Worm (Caenorhabditis elegans) whole organism, L1 larva: Measurements from ENCODE around the gene Y43F8B.22.

ENCODE experiments used
- C04F5.9 ChIP-seq: sonication (generic microtip); optimal IDR thresholded peaks from 2 replicates; lab custom pipeline; 2016; ENCODE audit warnings: missing genetic modification characterization, missing compliant biosample characterization
- C16A3.4 ChIP-seq: fragments of 150-350 bp; optimal IDR thresholded peaks from 2 replicates; lab custom pipeline; 2014; ENCODE audit warnings: missing biosample characterization, missing genetic modification characterization
- C34B4.2 ChIP-seq: sonication (generic microtip); optimal IDR thresholded peaks from 2 replicates; lab custom pipeline; 2017; ENCODE audit warnings: mild to moderate bottlenecking, missing genetic modification characterization, missing compliant biosample characterization
- Y116A8C.19 ChIP-seq: sonication (generic microtip); optimal IDR thresholded peaks from 2 replicates; lab custom pipeline; 2016; ENCODE audit warnings: missing compliant biosample characterization, missing genetic modification characterization, borderline replicate concordance
- aha-1 ChIP-seq: fragments of 150-350 bp; optimal IDR thresholded peaks from 2 replicates; lab custom pipeline; 2014; ENCODE audit warnings: missing biosample characterization, missing genetic modification characterization
- aly-2 ChIP-seq: fragments of 150-350 bp; optimal IDR thresholded peaks from 2 replicates; lab custom pipeline; 2014; ENCODE audit warnings: missing biosample characterization, missing genetic modification characterization
- ama-1 ChIP-seq: fragments of 150-350 bp; optimal IDR thresholded peaks from 2 replicates; lab custom pipeline; 2014
- blmp-1 ChIP-seq: fragments of 150-350 bp; optimal IDR thresholded peaks from 2 replicates; lab custom pipeline; 2014; ENCODE audit warnings: missing biosample characterization, missing genetic modification characterization
- ceh-90 ChIP-seq: sonication (generic microtip); optimal IDR thresholded peaks from 2 replicates; lab custom pipeline; 2016; ENCODE audit warnings: missing genetic modification characterization, missing compliant biosample characterization
- ces-1 ChIP-seq: fragments of 150-350 bp; optimal IDR thresholded peaks from 2 replicates; lab custom pipeline; 2014; ENCODE audit warnings: missing biosample characterization, missing genetic modification reagents, missing genetic modification characterization
- dpl-1 ChIP-seq, 3 experiments: fragments of 150-350 bp in 2 of 3; sonication (generic microtip) in 1 of 3; optimal IDR thresholded peaks; 2 replicates each; lab custom pipeline; 2014 to 2017; ENCODE audit warnings: missing biosample characterization in 3 of 3, missing genetic modification characterization in 3 of 3, missing genetic modification reagents in 3 of 3
- dsc-1 ChIP-seq: sonication (generic microtip); optimal IDR thresholded peaks from 2 replicates; lab custom pipeline; 2016; ENCODE audit warnings: mild to moderate bottlenecking, missing genetic modification characterization, missing compliant biosample characterization
- efl-1 ChIP-seq, 4 experiments: fragments of 150-350 bp; optimal IDR thresholded peaks in 3 of 4; peaks in 1 of 4; 1 replicate in 1 of 4; 2 replicates in 3 of 4; lab custom pipeline; 2014; ENCODE audit warnings: missing biosample characterization in 2 of 4, missing genetic modification characterization in 2 of 4, missing genetic modification reagents in 2 of 4
- efl-3 ChIP-seq: fragments of 200-800 bp; sonication (Bioruptor generic); optimal IDR thresholded peaks from 2 replicates; lab custom pipeline; 2018; ENCODE audit warnings: mild to moderate bottlenecking, missing genetic modification characterization, missing compliant biosample characterization
- elt-2 ChIP-seq: sonication (generic microtip); optimal IDR thresholded peaks from 2 replicates; lab custom pipeline; 2016; ENCODE audit warnings: missing genetic modification characterization, mild to moderate bottlenecking, inconsistent platforms, missing compliant biosample characterization, missing genetic modification reagents
- elt-3 ChIP-seq, 6 experiments: fragments of 150-350 bp in 1 of 6; sonication (generic microtip); optimal IDR thresholded peaks; 2 replicates each; lab custom pipeline; 2017 to 2018; ENCODE audit warnings: missing biosample characterization in 6 of 6, missing genetic modification characterization in 6 of 6, inconsistent platforms in 1 of 6
- ets-5 ChIP-seq: fragments of 200-800 bp; sonication (Bioruptor generic); IDR thresholded peaks from 2 replicates; pipeline ENCODE4 v1.3.6; 2022; ENCODE audit warnings: missing genetic modification characterization, missing compliant biosample characterization
- fkh-8 ChIP-seq: sonication (generic microtip); optimal IDR thresholded peaks from 2 replicates; lab custom pipeline; 2016; ENCODE audit warnings: mild to moderate bottlenecking, missing genetic modification characterization, missing compliant biosample characterization
- fos-1 ChIP-seq: fragments of 150-350 bp; optimal IDR thresholded peaks from 2 replicates; lab custom pipeline; 2014; ENCODE audit warnings: missing biosample characterization, missing genetic modification characterization
- hlh-17 ChIP-seq: fragments of 200-800 bp; sonication (Bioruptor generic); optimal IDR thresholded peaks from 2 replicates; lab custom pipeline; 2018; ENCODE audit warnings: missing genetic modification characterization, mild to moderate bottlenecking, missing compliant biosample characterization, moderate library complexity, borderline replicate concordance
- hpl-2 ChIP-seq: fragments of 150-350 bp; optimal IDR thresholded peaks from 2 replicates; lab custom pipeline; 2014; ENCODE audit warnings: missing biosample characterization, missing genetic modification reagents, missing genetic modification characterization
- isw-1 ChIP-seq: fragments of 200-800 bp; sonication (Bioruptor generic); IDR thresholded peaks from 2 replicates; pipeline ENCODE4 v1.3.6; 2022; ENCODE audit warnings: missing genetic modification characterization, missing compliant biosample characterization
- lin-13 ChIP-seq: fragments of 150-350 bp; optimal IDR thresholded peaks from 2 replicates; lab custom pipeline; 2014; ENCODE audit warnings: missing biosample characterization, missing genetic modification reagents, missing genetic modification characterization
- lin-14 ChIP-seq: fragments of 200-800 bp; sonication (Bioruptor generic); optimal IDR thresholded peaks from 2 replicates; lab custom pipeline; 2018; ENCODE audit warnings: mild to moderate bottlenecking, missing genetic modification characterization, moderate library complexity, missing compliant biosample characterization
- lin-15B ChIP-seq: fragments of 150-350 bp; sonication (generic microtip); optimal IDR thresholded peaks from 3 replicates; lab custom pipeline; 2014; ENCODE audit warnings: missing biosample characterization, missing genetic modification characterization
- lin-35 ChIP-seq, 2 experiments: fragments of 150-350 bp; optimal IDR thresholded peaks; 2 replicates each; lab custom pipeline; 2014; ENCODE audit warnings: missing biosample characterization in 2 of 2, missing genetic modification characterization in 2 of 2, missing genetic modification reagents in 2 of 2
- lsy-2 ChIP-seq, 2 experiments: fragments of 150-350 bp; optimal IDR thresholded peaks; 2 replicates each; lab custom pipeline; 2014; ENCODE audit warnings: missing biosample characterization in 2 of 2, missing genetic modification characterization in 2 of 2
- mdl-1 ChIP-seq, 2 experiments: fragments of 150-350 bp; optimal IDR thresholded peaks; 2 replicates each; lab custom pipeline; 2014 to 2017; ENCODE audit warnings: missing biosample characterization in 2 of 2, missing genetic modification characterization in 2 of 2, inconsistent platforms in 1 of 2
- nhr-11 ChIP-seq: fragments of 150-350 bp; optimal IDR thresholded peaks from 2 replicates; lab custom pipeline; 2014; ENCODE audit warnings: missing biosample characterization, missing genetic modification characterization
- nhr-12 ChIP-seq: sonication (generic microtip); optimal IDR thresholded peaks from 2 replicates; lab custom pipeline; 2017; ENCODE audit warnings: missing biosample characterization, missing genetic modification characterization
- nhr-19 ChIP-seq: fragments of 200-800 bp; sonication (Bioruptor generic); conservative IDR thresholded peaks from 2 replicates; pipeline ENCODE4 v1.3.6; 2022; ENCODE audit warnings: missing genetic modification characterization, missing compliant biosample characterization
- nhr-20 ChIP-seq: sonication (generic microtip); optimal IDR thresholded peaks from 2 replicates; lab custom pipeline; 2016; ENCODE audit warnings: mild to moderate bottlenecking, missing genetic modification characterization, missing compliant biosample characterization
- nhr-237 ChIP-seq: fragments of 150-350 bp; optimal IDR thresholded peaks from 2 replicates; lab custom pipeline; 2014; ENCODE audit warnings: missing biosample characterization, missing genetic modification characterization
- nhr-28 ChIP-seq: fragments of 150-350 bp; optimal IDR thresholded peaks from 2 replicates; lab custom pipeline; 2014; ENCODE audit warnings: missing biosample characterization, missing genetic modification characterization
- nhr-47 ChIP-seq: sonication (generic microtip); optimal IDR thresholded peaks from 2 replicates; lab custom pipeline; 2016; ENCODE audit warnings: mild to moderate bottlenecking, missing genetic modification characterization, moderate library complexity, missing compliant biosample characterization
- nhr-71 ChIP-seq: sonication (generic microtip); optimal IDR thresholded peaks from 2 replicates; lab custom pipeline; 2016; ENCODE audit warnings: mild to moderate bottlenecking, missing genetic modification characterization, moderate library complexity, missing compliant biosample characterization
- nhr-85 ChIP-seq: sonication (generic microtip); peaks from one replicate; lab custom pipeline; 2016; ENCODE audit warnings: missing genetic modification characterization, inconsistent platforms, missing compliant biosample characterization
- pag-3 ChIP-seq: sonication (generic microtip); optimal IDR thresholded peaks from 2 replicates; lab custom pipeline; 2017; ENCODE audit warnings: missing genetic modification characterization, mild to moderate bottlenecking, missing compliant biosample characterization, antibody characterized with exemption, borderline replicate concordance; ENCODE audit not compliant: insufficient read depth
- pax-3 ChIP-seq: fragments of 200-800 bp; sonication (Bioruptor generic); optimal IDR thresholded peaks from 2 replicates; lab custom pipeline; 2018; ENCODE audit warnings: mild to moderate bottlenecking, missing genetic modification characterization, moderate library complexity, missing compliant biosample characterization
- pqm-1 ChIP-seq: sonication (generic microtip); optimal IDR thresholded peaks from 3 replicates; lab custom pipeline; 2017; ENCODE audit warnings: missing biosample characterization, missing genetic modification characterization
- snpc-4 ChIP-seq: fragments of 150-350 bp; optimal IDR thresholded peaks from 2 replicates; lab custom pipeline; 2014; ENCODE audit warnings: missing biosample characterization, missing genetic modification characterization
- sptf-1 ChIP-seq: fragments of 150-350 bp; optimal IDR thresholded peaks from 2 replicates; lab custom pipeline; 2014; ENCODE audit warnings: missing biosample characterization, missing genetic modification characterization
- sup-37 ChIP-seq: fragments of 200-800 bp; sonication (Bioruptor generic); optimal IDR thresholded peaks from 2 replicates; lab custom pipeline; 2018; ENCODE audit warnings: mild to moderate bottlenecking, missing genetic modification characterization, missing compliant biosample characterization
- tbx-2 ChIP-seq: sonication (generic microtip); optimal IDR thresholded peaks from 2 replicates; lab custom pipeline; 2016; ENCODE audit warnings: missing genetic modification characterization, missing compliant biosample characterization
- unc-130 ChIP-seq: fragments of 150-350 bp; optimal IDR thresholded peaks from 2 replicates; lab custom pipeline; 2017; ENCODE audit warnings: missing biosample characterization, missing genetic modification characterization, inconsistent platforms
- unc-30 ChIP-seq: sonication (generic microtip); optimal IDR thresholded peaks from 2 replicates; lab custom pipeline; 2017; ENCODE audit warnings: missing biosample characterization, missing genetic modification characterization
- xbp-1 ChIP-seq: sonication (generic microtip); optimal IDR thresholded peaks from 2 replicates; lab custom pipeline; 2016; ENCODE audit warnings: missing genetic modification characterization, missing compliant biosample characterization
- zag-1 ChIP-seq: fragments of 150-350 bp; optimal IDR thresholded peaks from 2 replicates; lab custom pipeline; 2014; ENCODE audit warnings: missing biosample characterization, missing genetic modification characterization
- zip-4 ChIP-seq: fragments of 200-800 bp; sonication (Bioruptor generic); optimal IDR thresholded peaks from 2 replicates; lab custom pipeline; 2018; ENCODE audit warnings: mild to moderate bottlenecking, missing genetic modification characterization, moderate library complexity, missing compliant biosample characterization

Y43F8B.22 gene

DNA sequence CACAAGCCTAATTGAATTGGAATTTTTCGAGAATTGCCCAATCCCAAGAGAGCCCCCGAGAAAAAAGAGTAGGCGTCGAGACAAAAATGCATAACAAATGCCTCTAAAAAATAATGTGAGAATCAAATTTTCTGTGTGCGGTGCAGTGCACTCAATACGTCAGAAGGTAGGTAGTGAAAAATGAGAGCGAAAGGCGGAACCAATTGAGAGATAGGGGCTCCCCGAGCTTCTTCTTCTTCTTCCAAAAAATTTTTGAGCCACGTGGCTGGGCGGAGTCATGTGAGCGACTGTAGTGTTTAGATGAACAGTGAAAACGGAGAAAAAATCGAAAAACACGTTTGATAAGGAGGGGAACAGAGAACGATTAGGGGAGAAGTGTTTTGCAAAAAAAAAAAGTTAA is 41.9 kb downstream of the Y43F8B.22 start:
- TF ChIP-seq nhr-19 (GFP tag; lab: Robert Waterston, UW) (peak; percentile 39), ceh-90 (tag; lab: Kevin White, UChicago) (no peak), zip-4 (GFP tag; lab: Kevin White, UChicago) (no peak), dpl-1 (GFP tag; optimal IDR thresholded peaks at IDR 0.05; lab: Kevin White, UChicago) (no peak), blmp-1 (peak; percentile 54), zag-1 (no peak), Y116A8C.19 (tag; lab: Kevin White, UChicago) (no peak), pag-3 (tag; lab: Kevin White, UChicago) (no peak), mdl-1 (tag; optimal IDR thresholded peaks at IDR 0.05; lab: Kevin White, UChicago) (peak in 1 of 2 experiments; percentile 76), lin-35 (GFP tag; optimal IDR thresholded peaks at IDR 0.05; lab: Kevin White, UChicago) (peak in 1 of 2 experiments; percentile 5), nhr-71 (peak; percentile 59), xbp-1 (tag; lab: Kevin White, UChicago) (no peak), nhr-11 (no peak), ama-1 (lab: Kevin White, UChicago) (no peak), lin-13 (no peak), nhr-20 (peak; percentile 23), C04F5.9 (tag; lab: Kevin White, UChicago) (no peak), isw-1 (GFP tag; lab: Robert Waterston, UW) (no peak), lsy-2 (tag; optimal IDR thresholded peaks at IDR 0.05; lab: Kevin White, UChicago) (no peak), fkh-8 (tag; lab: Kevin White, UChicago) (peak; percentile 43), sup-37 (GFP tag; lab: Kevin White, UChicago) (no peak), hpl-2 (GFP tag; lab: Kevin White, UChicago) (no peak), lin-14 (GFP tag; lab: Kevin White, UChicago) (peak; percentile 67), elt-3 (tag; optimal IDR thresholded peaks at IDR 0.05; lab: Kevin White, UChicago) (no peak), efl-1 (optimal IDR thresholded peaks at IDR 0.05; lab: Kevin White, UChicago) (no peak), efl-1 (GFP tag; optimal IDR thresholded peaks at IDR 0.05 in 1 of 2; lab: Kevin White, UChicago) (peak in 1 of 2 experiments; percentile 84), C16A3.4 (tag; lab: Kevin White, UChicago) (no peak), pax-3 (tag; lab: Kevin White, UChicago) (no peak), lin-15B (tag; lab: Kevin White, UChicago) (no peak), nhr-12 (no peak), nhr-47 (peak; percentile 19), hlh-17 (GFP tag; lab: Kevin White, UChicago) (no peak), elt-2 (tag; lab: Kevin White, UChicago) (peak; percentile 3), C34B4.2 (no peak), dsc-1 (no peak)
- TF ChIP-seq, all 84 proteins: peak for 11

ce11 chrV:19526197-19526596 is 43.6 kb downstream of the Y43F8B.22 start:
- TF ChIP-seq fos-1 (tag; lab: Kevin White, UChicago) (no peak), lin-14 (GFP tag; lab: Kevin White, UChicago) (peak; percentile 23), nhr-20 (peak; percentile 9), elt-3 (tag; optimal IDR thresholded peaks at IDR 0.05; lab: Kevin White, UChicago) (peak in 1 of 6 experiments; percentile 8), blmp-1 (peak; percentile 16), nhr-71 (peak; percentile 24), nhr-19 (GFP tag; lab: Robert Waterston, UW) (peak; percentile 67), nhr-85 (peak; percentile 84), aly-2 (tag; lab: Kevin White, UChicago) (no peak)

ce11 chrV:19527565-19527964 is 44.9 kb downstream of the Y43F8B.22 start:
- TF ChIP-seq nhr-28 (tag; lab: Kevin White, UChicago) (no peak), unc-30 (tag; lab: Kevin White, UChicago) (no peak), ces-1 (GFP tag; lab: Kevin White, UChicago) (no peak), unc-130 (tag; lab: Kevin White, UChicago) (peak; percentile 71), sptf-1 (no peak), snpc-4 (tag; lab: Kevin White, UChicago) (no peak), lin-35 (GFP tag; optimal IDR thresholded peaks at IDR 0.05; lab: Kevin White, UChicago) (peak in 1 of 2 experiments; percentile 82), tbx-2 (tag; lab: Kevin White, UChicago) (peak; percentile 57), C16A3.4 (tag; lab: Kevin White, UChicago) (peak; percentile 19), hpl-2 (GFP tag; lab: Kevin White, UChicago) (no peak), efl-3 (GFP tag; lab: Kevin White, UChicago) (no peak), nhr-12 (no peak), nhr-11 (no peak), nhr-19 (GFP tag; lab: Robert Waterston, UW) (peak; percentile 83), pqm-1 (tag; lab: Kevin White, UChicago) (peak; percentile 70), ets-5 (GFP tag; lab: Robert Waterston, UW) (no peak), aha-1 (tag; lab: Kevin White, UChicago) (no peak), nhr-237 (tag; lab: Kevin White, UChicago) (no peak), xbp-1 (tag; lab: Kevin White, UChicago) (no peak), mdl-1 (tag; optimal IDR thresholded peaks at IDR 0.05; lab: Kevin White, UChicago) (peak in 1 of 2 experiments; percentile 95)
